Worm (Caenorhabditis elegans) whole organism, L1 larva: ENCODE measurements around the gene tag-164.
"Not testable (repeated sequence)": the region's sequence is repeated elsewhere in the genome, so short reads cannot be mapped to it uniquely, and the experiment has no call there.

ENCODE experiments used
- C04F5.9 ChIP-seq: sonication (generic microtip); optimal IDR thresholded peaks from 2 replicates; lab custom pipeline; 2016; ENCODE audit warnings: missing genetic modification characterization, missing compliant biosample characterization
- C16A3.4 ChIP-seq: fragments of 150-350 bp; optimal IDR thresholded peaks from 2 replicates; lab custom pipeline; 2014; ENCODE audit warnings: missing biosample characterization, missing genetic modification characterization
- C34B4.2 ChIP-seq: sonication (generic microtip); optimal IDR thresholded peaks from 2 replicates; lab custom pipeline; 2017; ENCODE audit warnings: mild to moderate bottlenecking, missing genetic modification characterization, missing compliant biosample characterization
- F16B12.6 ChIP-seq: fragments of 150-350 bp; optimal IDR thresholded peaks from 2 replicates; lab custom pipeline; 2014; ENCODE audit warnings: missing biosample characterization, missing genetic modification characterization
- aha-1 ChIP-seq: fragments of 150-350 bp; optimal IDR thresholded peaks from 2 replicates; lab custom pipeline; 2014; ENCODE audit warnings: missing biosample characterization, missing genetic modification characterization
- ceh-88 ChIP-seq: fragments of 200-800 bp; sonication (Bioruptor generic); IDR thresholded peaks from 2 replicates; pipeline ENCODE4 v1.3.6; 2022; ENCODE audit warnings: missing genetic modification characterization, missing compliant biosample characterization
- ceh-90 ChIP-seq: sonication (generic microtip); optimal IDR thresholded peaks from 2 replicates; lab custom pipeline; 2016; ENCODE audit warnings: missing genetic modification characterization, missing compliant biosample characterization
- ces-1 ChIP-seq: fragments of 150-350 bp; optimal IDR thresholded peaks from 2 replicates; lab custom pipeline; 2014; ENCODE audit warnings: missing biosample characterization, missing genetic modification reagents, missing genetic modification characterization
- dpl-1 ChIP-seq, 3 experiments: fragments of 150-350 bp in 2 of 3; sonication (generic microtip) in 1 of 3; optimal IDR thresholded peaks; 2 replicates each; lab custom pipeline; 2014 to 2017; ENCODE audit warnings: missing biosample characterization in 3 of 3, missing genetic modification characterization in 3 of 3, missing genetic modification reagents in 3 of 3
- efl-1 ChIP-seq, 4 experiments: fragments of 150-350 bp; optimal IDR thresholded peaks in 3 of 4; peaks in 1 of 4; 1 replicate in 1 of 4; 2 replicates in 3 of 4; lab custom pipeline; 2014; ENCODE audit warnings: missing biosample characterization in 2 of 4, missing genetic modification characterization in 2 of 4, missing genetic modification reagents in 2 of 4
- ets-5 ChIP-seq: fragments of 200-800 bp; sonication (Bioruptor generic); IDR thresholded peaks from 2 replicates; pipeline ENCODE4 v1.3.6; 2022; ENCODE audit warnings: missing genetic modification characterization, missing compliant biosample characterization
- hlh-17 ChIP-seq: fragments of 200-800 bp; sonication (Bioruptor generic); optimal IDR thresholded peaks from 2 replicates; lab custom pipeline; 2018; ENCODE audit warnings: missing genetic modification characterization, mild to moderate bottlenecking, missing compliant biosample characterization, moderate library complexity, borderline replicate concordance
- hlh-4 ChIP-seq: sonication (generic microtip); optimal IDR thresholded peaks from 2 replicates; lab custom pipeline; 2016; ENCODE audit warnings: mild to moderate bottlenecking, missing genetic modification characterization, missing compliant biosample characterization
- isw-1 ChIP-seq: fragments of 200-800 bp; sonication (Bioruptor generic); IDR thresholded peaks from 2 replicates; pipeline ENCODE4 v1.3.6; 2022; ENCODE audit warnings: missing genetic modification characterization, missing compliant biosample characterization
- jun-1 ChIP-seq: fragments of 150-350 bp; optimal IDR thresholded peaks from 2 replicates; lab custom pipeline; 2014; ENCODE audit warnings: missing biosample characterization, missing genetic modification reagents, missing genetic modification characterization
- lin-14 ChIP-seq: fragments of 200-800 bp; sonication (Bioruptor generic); optimal IDR thresholded peaks from 2 replicates; lab custom pipeline; 2018; ENCODE audit warnings: mild to moderate bottlenecking, missing genetic modification characterization, moderate library complexity, missing compliant biosample characterization
- lin-15B ChIP-seq: fragments of 150-350 bp; sonication (generic microtip); optimal IDR thresholded peaks from 3 replicates; lab custom pipeline; 2014; ENCODE audit warnings: missing biosample characterization, missing genetic modification characterization
- lin-39 ChIP-seq: fragments of 150-350 bp; optimal IDR thresholded peaks from 2 replicates; lab custom pipeline; 2014; ENCODE audit warnings: missing biosample characterization, missing genetic modification reagents, missing genetic modification characterization
- lir-3 ChIP-seq: sonication (generic microtip); optimal IDR thresholded peaks from 2 replicates; lab custom pipeline; 2016; ENCODE audit warnings: mild to moderate bottlenecking, missing genetic modification characterization, moderate library complexity, missing compliant biosample characterization; ENCODE audit not compliant: poor library complexity
- mdl-1 ChIP-seq, 2 experiments: fragments of 150-350 bp; optimal IDR thresholded peaks; 2 replicates each; lab custom pipeline; 2014 to 2017; ENCODE audit warnings: missing biosample characterization in 2 of 2, missing genetic modification characterization in 2 of 2, inconsistent platforms in 1 of 2
- nhr-11 ChIP-seq: fragments of 150-350 bp; optimal IDR thresholded peaks from 2 replicates; lab custom pipeline; 2014; ENCODE audit warnings: missing biosample characterization, missing genetic modification characterization
- nhr-12 ChIP-seq: sonication (generic microtip); optimal IDR thresholded peaks from 2 replicates; lab custom pipeline; 2017; ENCODE audit warnings: missing biosample characterization, missing genetic modification characterization
- nhr-20 ChIP-seq: sonication (generic microtip); optimal IDR thresholded peaks from 2 replicates; lab custom pipeline; 2016; ENCODE audit warnings: mild to moderate bottlenecking, missing genetic modification characterization, missing compliant biosample characterization
- nhr-28 ChIP-seq: fragments of 150-350 bp; optimal IDR thresholded peaks from 2 replicates; lab custom pipeline; 2014; ENCODE audit warnings: missing biosample characterization, missing genetic modification characterization
- nhr-71 ChIP-seq: sonication (generic microtip); optimal IDR thresholded peaks from 2 replicates; lab custom pipeline; 2016; ENCODE audit warnings: mild to moderate bottlenecking, missing genetic modification characterization, moderate library complexity, missing compliant biosample characterization
- nhr-76 ChIP-seq: sonication (generic microtip); optimal IDR thresholded peaks from 2 replicates; lab custom pipeline; 2017; ENCODE audit warnings: missing biosample characterization, missing genetic modification characterization
- pax-3 ChIP-seq: fragments of 200-800 bp; sonication (Bioruptor generic); optimal IDR thresholded peaks from 2 replicates; lab custom pipeline; 2018; ENCODE audit warnings: mild to moderate bottlenecking, missing genetic modification characterization, moderate library complexity, missing compliant biosample characterization
- rnt-1 ChIP-seq: sonication (generic microtip); optimal IDR thresholded peaks from 2 replicates; lab custom pipeline; 2016; ENCODE audit warnings: mild to moderate bottlenecking, missing genetic modification characterization, moderate library complexity, missing compliant biosample characterization
- skn-1 ChIP-seq: fragments of 150-350 bp; optimal IDR thresholded peaks from 2 replicates; lab custom pipeline; 2014; ENCODE audit warnings: missing biosample characterization, missing genetic modification characterization
- sox-4 ChIP-seq: sonication (generic microtip); optimal IDR thresholded peaks from 2 replicates; lab custom pipeline; 2016; ENCODE audit warnings: missing genetic modification characterization, missing compliant biosample characterization
- sptf-1 ChIP-seq: fragments of 150-350 bp; optimal IDR thresholded peaks from 2 replicates; lab custom pipeline; 2014; ENCODE audit warnings: missing biosample characterization, missing genetic modification characterization
- unc-130 ChIP-seq: fragments of 150-350 bp; optimal IDR thresholded peaks from 2 replicates; lab custom pipeline; 2017; ENCODE audit warnings: missing biosample characterization, missing genetic modification characterization, inconsistent platforms
- unc-86 ChIP-seq: sonication (generic microtip); optimal IDR thresholded peaks from 2 replicates; lab custom pipeline; 2016; ENCODE audit warnings: missing genetic modification characterization, missing compliant biosample characterization
- unc-98 ChIP-seq: fragments of 200-800 bp; sonication (Bioruptor generic); IDR thresholded peaks from 2 replicates; pipeline ENCODE4 v1.3.6; 2022; ENCODE audit warnings: missing genetic modification characterization, missing compliant biosample characterization
- vab-15 ChIP-seq: sonication (generic microtip); optimal IDR thresholded peaks from 2 replicates; lab custom pipeline; 2017; ENCODE audit warnings: missing genotype, mild to moderate bottlenecking, missing genetic modification characterization, missing compliant biosample characterization

tag-164 gene

DNA sequence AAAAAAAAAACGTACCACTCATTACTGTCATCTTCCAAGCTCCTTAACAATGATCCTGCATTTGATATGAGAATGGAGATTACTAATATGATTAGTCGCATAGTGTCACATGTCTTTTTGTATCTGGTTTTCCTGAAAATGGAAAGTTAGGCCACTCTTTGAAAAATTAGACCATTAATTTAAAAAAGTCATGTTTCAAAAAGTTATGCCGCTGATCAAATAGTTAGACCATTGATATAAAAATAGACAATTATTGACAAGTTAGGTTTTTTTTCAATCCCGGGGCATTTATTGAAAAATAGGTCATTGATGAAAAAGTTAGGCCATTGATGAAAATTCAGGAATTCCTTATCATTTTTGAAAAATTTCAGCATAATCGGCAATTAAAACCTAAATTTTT is 24.7 kb downstream of the tag-164 start, which contains the start of gene acc-4:
Gene acc-4 (minus strand): TSS at position 101 of the 400 bp plus-strand sequence.
- no peak for TF ChIP-seq lin-15B
- TF ChIP-seq nhr-71 (tag; lab: Kevin White, UChicago), result no peak
- no peak for TF ChIP-seq rnt-1
- TF ChIP-seq hlh-4, result no peak
- no peak for TF ChIP-seq nhr-28
- no peak for TF ChIP-seq lin-14 (GFP tag; lab: Kevin White, UChicago)
- no peak for TF ChIP-seq unc-130
- TF ChIP-seq C16A3.4 (tag; lab: Kevin White, UChicago), result no peak
- no peak for TF ChIP-seq nhr-11 (tag; lab: Kevin White, UChicago)
- TF ChIP-seq unc-86, result no peak
- no peak for TF ChIP-seq nhr-12
- TF ChIP-seq efl-1 (optimal IDR thresholded peaks at IDR 0.05; lab: Kevin White, UChicago), result no peak
- no peak for TF ChIP-seq efl-1 (GFP tag; optimal IDR thresholded peaks at IDR 0.05 in 1 of 2; lab: Kevin White, UChicago)
- no peak for TF ChIP-seq mdl-1 (tag; optimal IDR thresholded peaks at IDR 0.05; lab: Kevin White, UChicago)
- TF ChIP-seq sptf-1, result no peak
- no peak for TF ChIP-seq ceh-90 (tag; lab: Kevin White, UChicago)
- TF ChIP-seq F16B12.6, result no peak
- no peak for TF ChIP-seq ets-5 (GFP tag; lab: Robert Waterston, UW)
- TF ChIP-seq hlh-17 (GFP tag; lab: Kevin White, UChicago), result no peak

DNA sequence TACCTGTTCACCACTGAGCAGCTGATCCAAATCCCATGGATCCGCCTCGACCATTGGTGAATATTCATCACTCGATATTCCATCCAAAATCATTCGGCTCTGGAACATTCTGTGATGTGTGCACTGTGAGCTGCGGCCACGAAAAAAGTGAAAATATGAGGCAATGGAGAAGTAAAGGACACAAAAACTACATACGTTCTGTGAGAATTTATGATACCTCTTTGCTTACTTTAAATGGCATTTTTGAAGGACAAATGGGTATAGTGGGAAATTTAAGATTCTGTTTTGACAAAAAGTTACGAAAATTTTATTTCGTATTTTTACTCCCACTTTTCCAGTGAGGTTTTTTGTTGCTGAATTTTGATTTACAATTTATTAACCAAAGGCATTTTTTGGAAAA is 33.0 kb downstream of the tag-164 start, which contains the start of gene twk-40:
Gene twk-40 (minus strand): TSS at position 101 of the 400 bp plus-strand sequence.
- TF ChIP-seq nhr-76 (tag; lab: Kevin White, UChicago) (no peak), lir-3 (tag; lab: Kevin White, UChicago) (no peak), C16A3.4 (tag; lab: Kevin White, UChicago) (no peak), C34B4.2 (tag; lab: Kevin White, UChicago) (no peak), vab-15 (tag; lab: Kevin White, UChicago) (no peak), ces-1 (GFP tag; lab: Kevin White, UChicago) (no peak), jun-1 (tag; lab: Kevin White, UChicago) (no peak), C04F5.9 (tag; lab: Kevin White, UChicago) (no peak), aha-1 (tag; lab: Kevin White, UChicago) (no peak), lin-15B (no peak), isw-1 (GFP tag; lab: Robert Waterston, UW) (no peak), lin-39 (tag; lab: Kevin White, UChicago) (no peak), nhr-20 (tag; lab: Kevin White, UChicago) (no peak)

DNA sequence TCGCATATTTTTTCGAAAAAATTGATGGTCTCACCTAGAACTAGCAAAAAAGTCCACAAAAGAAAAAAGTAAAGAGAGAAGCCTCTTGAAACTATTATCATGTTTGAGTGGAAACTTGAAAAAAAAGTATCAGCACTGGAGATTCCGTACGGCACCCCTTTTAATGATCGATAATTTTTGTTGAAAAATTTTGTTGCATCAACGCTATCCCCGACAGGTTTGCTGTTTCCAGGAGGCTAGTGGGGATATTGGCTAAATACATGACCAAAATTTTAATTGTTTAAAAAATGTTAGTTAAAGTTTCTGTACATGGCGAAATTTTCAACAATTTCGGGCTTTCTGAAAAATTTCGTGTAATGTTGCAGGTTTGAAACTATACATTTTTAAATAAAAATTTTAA is 36.2 kb downstream of the tag-164 start, which contains the start of gene T28A8.2:
Gene T28A8.2 (minus strand): TSS at position 101 of the 400 bp plus-strand sequence.
- TF ChIP-seq skn-1 (tag; lab: Kevin White, UChicago) (no peak), efl-1 (optimal IDR thresholded peaks at IDR 0.05; lab: Kevin White, UChicago) (no peak), efl-1 (GFP tag; optimal IDR thresholded peaks at IDR 0.05 in 1 of 2; lab: Kevin White, UChicago) (no peak), ceh-88 (GFP tag; lab: Robert Waterston, UW) (no peak), lin-14 (GFP tag; lab: Kevin White, UChicago) (no peak), dpl-1 (GFP tag; optimal IDR thresholded peaks at IDR 0.05; lab: Kevin White, UChicago) (no peak), nhr-11 (tag; lab: Kevin White, UChicago) (no peak), lir-3 (tag; lab: Kevin White, UChicago) (no peak), sox-4 (tag; lab: Kevin White, UChicago) (no peak)

DNA sequence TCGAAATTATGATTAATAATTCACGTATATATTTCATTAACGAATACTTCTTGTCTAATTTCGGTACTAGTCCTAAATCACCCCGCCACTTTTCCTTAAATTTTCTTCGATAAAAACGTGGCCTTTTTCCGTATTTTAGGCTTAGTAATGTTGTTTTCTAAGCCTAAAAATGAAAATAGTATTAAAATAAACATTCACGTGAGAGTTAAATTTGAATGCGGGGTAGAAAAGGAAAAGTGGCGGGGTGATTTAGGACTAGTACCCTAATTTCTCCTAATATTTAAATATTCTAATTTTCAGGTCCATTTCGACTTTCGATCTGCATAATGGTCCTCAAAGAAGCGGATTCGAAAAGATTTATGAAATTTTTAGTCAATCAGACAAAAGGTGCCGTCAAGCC is 39.6 kb downstream of the tag-164 start, which contains the start of gene T28A8.6:
Gene T28A8.6 (plus strand): TSS at position 301 of the 400 bp plus-strand sequence.
- not testable (repeated sequence) for TF ChIP-seq unc-98 (GFP tag; lab: Robert Waterston, UW); pax-3 (tag; lab: Kevin White, UChicago); sptf-1
